Fruit fly (Drosophila melanogaster) whole organism, embryonic: ENCODE results near the gene Ccn.

Experiments used
- Aef1 ChIP-seq: fragments of 200-800 bp; sonication (Bioruptor generic); IDR thresholded peaks from 3 replicates; pipeline ENCODE4 v1.3.6; 2022; ENCODE audit warnings: missing biosample characterization, missing genetic modification characterization
- CG10209 ChIP-seq: fragments of 200-800 bp; sonication (Bioruptor generic); optimal IDR thresholded peaks from 3 replicates; lab custom pipeline; 2017; ENCODE audit warnings: missing biosample characterization, mild to moderate bottlenecking, missing genetic modification characterization, missing genetic modification reagents
- CG10543 ChIP-seq: fragments of 200-800 bp; sonication (Bioruptor generic); optimal IDR thresholded peaks from 3 replicates; lab custom pipeline; 2017; ENCODE audit warnings: missing biosample characterization, mild to moderate bottlenecking, missing genetic modification characterization, moderate library complexity
- CG10979 ChIP-seq: fragments of 200-800 bp; sonication (Bioruptor generic); optimal IDR thresholded peaks from 2 replicates; lab custom pipeline; 2018; ENCODE audit warnings: missing biosample characterization, mild to moderate bottlenecking, missing genetic modification characterization, moderate library complexity
- CG12219 ChIP-seq: fragments of 200-800 bp; sonication (Bioruptor generic); optimal IDR thresholded peaks from 3 replicates; lab custom pipeline; 2018; ENCODE audit warnings: missing biosample characterization, mild to moderate bottlenecking, missing genetic modification characterization
- CG12769 ChIP-seq: fragments of 200-800 bp; sonication (Bioruptor generic); optimal IDR thresholded peaks from 2 replicates; lab custom pipeline; 2019; ENCODE audit warnings: missing biosample characterization, mild to moderate bottlenecking, missing genetic modification characterization, moderate library complexity
- CG14014 ChIP-seq: fragments of 200-800 bp; sonication (Bioruptor generic); IDR thresholded peaks from 2 replicates; pipeline ENCODE4 v1.3.6; 2022; ENCODE audit warnings: missing biosample characterization, missing genetic modification characterization
- CG14050 ChIP-seq: fragments of 200-800 bp; sonication (Bioruptor generic); IDR thresholded peaks from 3 replicates; pipeline ENCODE4 v1.3.6; 2022; ENCODE audit warnings: missing biosample characterization, missing genetic modification characterization
- CG15269 ChIP-seq: fragments of 200-800 bp; sonication (Bioruptor generic); optimal IDR thresholded peaks from 2 replicates; lab custom pipeline; 2018; ENCODE audit warnings: missing biosample characterization, mild to moderate bottlenecking, missing genetic modification characterization, moderate library complexity
- CG17328 ChIP-seq: fragments of 200-800 bp; sonication (Bioruptor generic); IDR thresholded peaks from 2 replicates; pipeline ENCODE4 v1.3.6; 2022; ENCODE audit warnings: missing biosample characterization, missing genetic modification characterization
- CG18476 ChIP-seq: fragments of 200-800 bp; sonication (Bioruptor generic); optimal IDR thresholded peaks from 2 replicates; lab custom pipeline; 2016; ENCODE audit warnings: missing biosample characterization, mild to moderate bottlenecking, missing genetic modification characterization
- CG2199 ChIP-seq: fragments of 200-800 bp; sonication (Bioruptor generic); IDR thresholded peaks from 3 replicates; pipeline ENCODE4 v1.3.6; 2022; ENCODE audit warnings: missing biosample characterization, missing genetic modification characterization
- CG2202 ChIP-seq: fragments of 200-800 bp; sonication (Bioruptor generic); optimal IDR thresholded peaks from 2 replicates; lab custom pipeline; 2018; ENCODE audit warnings: missing biosample characterization, mild to moderate bottlenecking, missing genetic modification characterization
- CG2889 ChIP-seq: fragments of 200-800 bp; sonication (Bioruptor generic); IDR thresholded peaks from 3 replicates; pipeline ENCODE4 v1.3.6; 2022; ENCODE audit warnings: missing biosample characterization, missing genetic modification characterization
- CG32532 ChIP-seq: fragments of 200-800 bp; sonication (Bioruptor generic); IDR thresholded peaks from 2 replicates; pipeline ENCODE4 v1.3.6; 2022; ENCODE audit warnings: missing biosample characterization, missing genetic modification characterization
- CG32767 ChIP-seq: fragments of 200-800 bp; sonication (Bioruptor generic); IDR thresholded peaks from 2 replicates; pipeline ENCODE4 v1.3.6; 2022; ENCODE audit warnings: missing biosample characterization, missing genetic modification characterization
- CG3281 ChIP-seq: fragments of 200-800 bp; sonication (Bioruptor generic); optimal IDR thresholded peaks from 3 replicates; lab custom pipeline; 2017; ENCODE audit warnings: missing biosample characterization, mild to moderate bottlenecking, missing genetic modification characterization
- CG42726 ChIP-seq: fragments of 200-800 bp; sonication (Bioruptor generic); IDR thresholded peaks from 2 replicates; pipeline ENCODE4 v1.3.6; 2022; ENCODE audit warnings: missing biosample characterization, missing genetic modification characterization; ENCODE audit not compliant: partially characterized antibody
- CG6272 ChIP-seq: fragments of 200-800 bp; sonication (Bioruptor generic); IDR thresholded peaks from 2 replicates; pipeline ENCODE4 v1.3.6; 2022; ENCODE audit warnings: missing biosample characterization, missing genetic modification characterization
- CG6683 ChIP-seq: fragments of 200-800 bp; sonication (Bioruptor generic); optimal IDR thresholded peaks from 2 replicates; lab custom pipeline; 2017; ENCODE audit warnings: missing biosample characterization, mild to moderate bottlenecking, missing genetic modification characterization, missing genetic modification reagents
- CG6765 ChIP-seq: fragments of 200-800 bp; sonication (Bioruptor generic); optimal IDR thresholded peaks from 3 replicates; lab custom pipeline; 2017; ENCODE audit warnings: missing biosample characterization, mild to moderate bottlenecking, missing genetic modification characterization
- CG6813 ChIP-seq: fragments of 200-800 bp; sonication (Bioruptor generic); optimal IDR thresholded peaks from 2 replicates; lab custom pipeline; 2017; ENCODE audit warnings: missing biosample characterization, missing genetic modification characterization, mild to moderate bottlenecking, moderate library complexity, missing genetic modification reagents
- D19A ChIP-seq: fragments of 200-800 bp; optimal IDR thresholded peaks from 3 replicates; lab custom pipeline; 2019; ENCODE audit warnings: missing biosample characterization, mild to moderate bottlenecking, missing genetic modification characterization, moderate library complexity
- Dbx ChIP-seq: fragments of 200-800 bp; sonication (Bioruptor generic); IDR thresholded peaks from 3 replicates; pipeline ENCODE4 v1.3.6; 2022; ENCODE audit warnings: missing biosample characterization, missing genetic modification characterization
- Dp ChIP-seq: fragments of 200-800 bp; sonication (Bioruptor generic); optimal IDR thresholded peaks from 2 replicates; lab custom pipeline; 2018; ENCODE audit warnings: missing biosample characterization, mild to moderate bottlenecking, missing genetic modification characterization, moderate library complexity
- Fer2 ChIP-seq: fragments of 200-800 bp; sonication (Bioruptor generic); optimal IDR thresholded peaks from 2 replicates; lab custom pipeline; 2018; ENCODE audit warnings: missing biosample characterization, mild to moderate bottlenecking, missing genetic modification characterization, moderate library complexity
- H15 ChIP-seq: fragments of 200-800 bp; sonication (Bioruptor generic); IDR thresholded peaks from 3 replicates; pipeline ENCODE4 v1.3.6; 2022; ENCODE audit warnings: missing biosample characterization, missing genetic modification characterization
- Hr51 ChIP-seq, 2 experiments: fragments of 200-800 bp; sonication (Bioruptor generic); optimal IDR thresholded peaks; 2 replicates in 1 of 2; 3 replicates in 1 of 2; lab custom pipeline; 2016 to 2018; ENCODE audit warnings: missing biosample characterization in 2 of 2, missing genetic modification characterization in 2 of 2, mild to moderate bottlenecking in 1 of 2, moderate library complexity in 1 of 2
- Ravus ChIP-seq: fragments of 200-800 bp; sonication (Bioruptor generic); IDR thresholded peaks from 2 replicates; pipeline ENCODE4 v1.3.6; 2022; ENCODE audit warnings: missing biosample characterization, missing genetic modification characterization
- Scr ChIP-seq: fragments of 200-800 bp; sonication (Bioruptor generic); IDR thresholded peaks from 2 replicates; pipeline ENCODE4 v1.3.6; 2022; ENCODE audit warnings: missing biosample characterization, missing genetic modification characterization; ENCODE audit not compliant: partially characterized antibody
- Ssrp ChIP-seq: fragments of 200-800 bp; sonication (Bioruptor generic); optimal IDR thresholded peaks from 2 replicates; lab custom pipeline; 2018; ENCODE audit warnings: missing biosample characterization, mild to moderate bottlenecking, missing genetic modification characterization, moderate library complexity
- ara ChIP-seq: fragments of 200-800 bp; sonication (Bioruptor generic); IDR thresholded peaks from 2 replicates; pipeline ENCODE4 v1.3.6; 2022; ENCODE audit warnings: missing biosample characterization, missing genetic modification characterization
- bbx ChIP-seq: fragments of 200-800 bp; sonication (Bioruptor generic); IDR thresholded peaks from 2 replicates; pipeline ENCODE4 v1.3.6; 2022; ENCODE audit warnings: missing biosample characterization, missing genetic modification characterization; ENCODE audit not compliant: partially characterized antibody
- cas ChIP-seq: fragments of 200-800 bp; sonication (Bioruptor generic); IDR thresholded peaks from 2 replicates; pipeline ENCODE4 v1.3.6; 2022; ENCODE audit warnings: missing biosample characterization, missing genetic modification characterization
- dm ChIP-seq: fragments of 200-800 bp; sonication (Bioruptor generic); optimal IDR thresholded peaks from 3 replicates; lab custom pipeline; 2016; ENCODE audit warnings: missing biosample characterization, missing genetic modification characterization
- emc ChIP-seq: fragments of 200-800 bp; sonication (Bioruptor generic); optimal IDR thresholded peaks from 2 replicates; lab custom pipeline; 2016; ENCODE audit warnings: missing biosample characterization, missing genetic modification characterization
- gcm2 ChIP-seq: fragments of 200-800 bp; sonication (Bioruptor generic); optimal IDR thresholded peaks from 2 replicates; lab custom pipeline; 2016; ENCODE audit warnings: missing biosample characterization, missing genetic modification characterization
- gro ChIP-seq: fragments of 200-800 bp; sonication (Bioruptor generic); optimal IDR thresholded peaks from 2 replicates; lab custom pipeline; 2016; ENCODE audit warnings: missing biosample characterization, missing genetic modification characterization
- lov ChIP-seq, 2 experiments: fragments of 200-800 bp in 1 of 2; fragments of >200 bp in 1 of 2; sonication (Bioruptor generic) in 1 of 2; IDR thresholded peaks in 1 of 2; optimal IDR thresholded peaks in 1 of 2; 2 replicates in 1 of 2; 3 replicates in 1 of 2; pipeline versions ENCODE4 v1.3.6 to Lab custom; 2017 to 2022; ENCODE audit warnings: missing biosample characterization in 1 of 2, missing genetic modification characterization in 1 of 2
- nom ChIP-seq: fragments of 200-800 bp; sonication (Bioruptor generic); optimal IDR thresholded peaks from 2 replicates; lab custom pipeline; 2017; ENCODE audit warnings: missing biosample characterization, missing genetic modification characterization, mild to moderate bottlenecking, moderate library complexity, missing genetic modification reagents
- salm ChIP-seq: fragments of 200-800 bp; sonication (Bioruptor generic); optimal IDR thresholded peaks from 2 replicates; lab custom pipeline; 2018; ENCODE audit warnings: missing biosample characterization, mild to moderate bottlenecking, missing genetic modification characterization
- sima ChIP-seq: fragments of 200-800 bp; sonication (Bioruptor generic); optimal IDR thresholded peaks from 2 replicates; lab custom pipeline; 2016; ENCODE audit warnings: missing biosample characterization, missing genetic modification characterization
- sob ChIP-seq: fragments of 200-800 bp; sonication (Bioruptor generic); IDR thresholded peaks from 2 replicates; pipeline ENCODE4 v1.3.6; 2022; ENCODE audit warnings: missing biosample characterization, missing genetic modification characterization
- trh ChIP-seq: fragments of 200-800 bp; sonication (Bioruptor generic); optimal IDR thresholded peaks from 2 replicates; lab custom pipeline; 2016; ENCODE audit warnings: missing biosample characterization, missing genetic modification characterization
- twi ChIP-seq: fragments of 200-800 bp; optimal IDR thresholded peaks from 2 replicates; lab custom pipeline; 2019; ENCODE audit warnings: missing biosample characterization, mild to moderate bottlenecking, missing genetic modification characterization, moderate library complexity
- zf30C ChIP-seq: fragments of 200-800 bp; sonication (Bioruptor generic); optimal IDR thresholded peaks from 3 replicates; lab custom pipeline; 2018; ENCODE audit warnings: missing biosample characterization, mild to moderate bottlenecking, missing genetic modification characterization
- zfh2 ChIP-seq: fragments of 200-800 bp; sonication (Bioruptor generic); optimal IDR thresholded peaks from 2 replicates; lab custom pipeline; 2016; ENCODE audit warnings: missing biosample characterization, missing genetic modification characterization

Gene Ccn

DNA sequence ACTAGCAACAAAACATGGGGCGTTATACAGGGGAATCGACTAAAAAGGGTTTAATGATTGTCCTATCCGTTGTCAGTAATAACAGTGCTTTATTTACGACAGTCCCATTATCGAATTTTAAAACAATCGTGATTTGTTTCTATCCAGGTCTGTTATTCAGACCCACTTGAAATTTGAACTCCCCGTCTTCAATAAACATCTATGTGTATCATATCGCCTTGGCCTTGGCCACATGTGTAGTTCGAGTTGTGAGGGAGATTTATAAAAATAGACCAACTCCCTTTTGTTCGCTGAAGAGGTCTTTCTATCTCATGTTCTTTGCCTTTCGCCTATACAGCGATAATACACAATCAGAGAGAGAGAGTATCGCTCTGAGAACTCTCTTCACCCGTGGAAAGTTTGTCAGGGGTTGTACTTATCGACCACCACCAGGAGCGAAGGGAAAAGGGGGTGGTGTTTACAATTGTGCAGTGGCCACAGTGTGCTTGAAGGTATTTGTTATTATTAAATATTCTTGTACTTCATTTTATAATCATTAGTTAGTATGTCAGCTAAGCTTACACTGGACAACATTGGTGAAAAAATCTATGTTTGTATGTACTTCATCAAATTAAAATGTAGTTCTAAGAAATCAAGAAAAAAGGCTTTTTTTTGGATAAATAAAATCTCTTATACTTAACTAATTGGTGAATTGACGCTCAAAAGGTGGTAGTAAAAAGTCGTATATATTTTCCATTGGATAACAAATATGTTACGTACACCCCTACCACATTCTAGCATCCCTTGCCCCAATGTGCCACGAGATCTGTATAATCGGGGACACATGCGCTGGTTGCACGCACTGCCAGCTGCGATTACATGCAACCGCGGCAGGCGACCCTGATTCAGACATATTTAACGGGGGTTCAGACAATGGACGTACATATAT lies 67.6 kb downstream of the Ccn start (continued):
- TF ChIP-seq bbx (GFP tag; lab: Robert Waterston, UW), result no peak
- TF ChIP-seq CG3281 (GFP tag; lab: Kevin White, UChicago), result peak; percentile 53
- TF ChIP-seq CG14050 (GFP tag; lab: Robert Waterston, UW), result peak; percentile 37; the same call in 1 of the 3 replicates
- no peak for TF ChIP-seq CG42726 (GFP tag; lab: Robert Waterston, UW)
- no peak for TF ChIP-seq gro (GFP tag; lab: Kevin White, UChicago)
- TF ChIP-seq CG6813, result peak; percentile 74
- TF ChIP-seq lov (optimal IDR thresholded peaks at IDR 0.05; lab: Kevin White, UChicago), result no peak
- TF ChIP-seq lov (GFP tag; IDR thresholded peaks at IDR 0.05; lab: Robert Waterston, UW), result 0 out of 3 replicates have a peak, but pooled peaks have one; percentile 4
- peak; percentile 62 for TF ChIP-seq CG18476 (GFP tag; lab: Kevin White, UChicago)
- no peak for TF ChIP-seq sima
- peak; percentile 60 for TF ChIP-seq dm (GFP tag; lab: Kevin White, UChicago)
- no peak for TF ChIP-seq Fer2 (tag; lab: Kevin White, UChicago)
- TF ChIP-seq CG2889 (GFP tag; lab: Robert Waterston, UW), result no peak
- no peak for TF ChIP-seq Scr (GFP tag; lab: Robert Waterston, UW)
- TF ChIP-seq H15 (GFP tag; lab: Robert Waterston, UW), result peak; percentile 64; the same call in 1 of the 3 replicates
- peak; percentile 22 to 76 for TF ChIP-seq Hr51 (GFP tag; optimal IDR thresholded peaks at IDR 0.05; lab: Kevin White, UChicago)
- TF ChIP-seq CG32767 (GFP tag; lab: Robert Waterston, UW), result peak; percentile 58; the same call in 1 of the 2 replicates
- TF ChIP-seq CG6272 (GFP tag; lab: Robert Waterston, UW), result no peak
- TF ChIP-seq CG14014 (GFP tag; lab: Robert Waterston, UW), result no peak
- TF ChIP-seq ara (GFP tag; lab: Robert Waterston, UW), result peak; percentile 70
- TF ChIP-seq nom (GFP tag; lab: Kevin White, UChicago), result no peak
- peak; percentile 85 for TF ChIP-seq Ssrp (tag; lab: Kevin White, UChicago)
- no peak; the same call in 2 of the 3 replicates for TF ChIP-seq Aef1 (GFP tag; lab: Robert Waterston, UW)
- TF ChIP-seq zf30C (GFP tag; lab: Kevin White, UChicago), result no peak
- TF ChIP-seq zfh2, result no peak
- TF ChIP-seq CG10209 (GFP tag; lab: Kevin White, UChicago), result peak; percentile 82
- TF ChIP-seq twi (tag; lab: Kevin White, UChicago), result peak; percentile 89
- no peak for TF ChIP-seq Dbx
- TF ChIP-seq CG17328, result peak; percentile 62
- TF ChIP-seq CG10979 (tag; lab: Kevin White, UChicago), result peak; percentile 95
- no peak for TF ChIP-seq CG12769 (tag; lab: Kevin White, UChicago)
- TF ChIP-seq CG6765 (GFP tag; lab: Kevin White, UChicago), result no peak
- TF ChIP-seq CG15269 (tag; lab: Kevin White, UChicago), result peak; percentile 42
- TF ChIP-seq salm, result peak; percentile 49
- TF ChIP-seq gcm2 (GFP tag; lab: Kevin White, UChicago), result no peak
- TF ChIP-seq trh (GFP tag; lab: Kevin White, UChicago), result peak; percentile 37
- peak; percentile 84 for TF ChIP-seq CG2202 (tag; lab: Kevin White, UChicago)
- TF ChIP-seq Ravus (GFP tag; lab: Robert Waterston, UW), result no peak
- no peak for TF ChIP-seq Dp (GFP tag; lab: Kevin White, UChicago)
- no peak for TF ChIP-seq emc (GFP tag; lab: Kevin White, UChicago)
- peak; percentile 6 for TF ChIP-seq CG10543 (GFP tag; lab: Kevin White, UChicago)
- TF ChIP-seq CG2199 (GFP tag; lab: Robert Waterston, UW), result 0 out of 3 replicates have a peak, but pooled peaks have one; percentile 12
- peak; percentile 88 for TF ChIP-seq D19A (tag; lab: Kevin White, UChicago)
- TF ChIP-seq CG6683 (GFP tag; lab: Kevin White, UChicago), result no peak
- no peak for TF ChIP-seq sob (GFP tag; lab: Robert Waterston, UW)
- TF ChIP-seq cas, result no peak
- TF ChIP-seq CG12219 (GFP tag; lab: Kevin White, UChicago), result peak; percentile 72
- no peak for TF ChIP-seq CG32532 (GFP tag; lab: Robert Waterston, UW)
